Fruit fly (Drosophila melanogaster): ENCODE results near the gene Prestin.

The Prestin gene

DNA sequence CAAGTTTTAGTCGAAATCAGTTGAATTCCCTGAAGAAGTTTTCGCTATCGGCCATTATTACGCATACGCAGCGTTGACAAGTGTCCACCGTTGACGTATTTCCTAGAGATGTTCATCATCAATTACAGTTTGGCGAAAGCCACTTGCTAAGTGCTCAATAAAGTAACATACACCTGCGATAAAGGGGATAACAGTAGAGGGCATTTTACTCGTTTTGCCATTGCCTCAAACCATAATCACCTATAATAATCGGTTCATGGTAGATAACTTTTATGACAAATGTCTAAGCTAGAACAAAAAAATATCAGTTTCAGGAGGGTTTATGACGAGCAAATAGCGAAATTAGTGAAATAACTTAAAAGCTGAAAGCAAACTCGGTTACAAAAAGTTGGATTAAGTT, 5.0 kb downstream of the Prestin start:
- TF ChIP-seq cyc (GFP tag; optimal IDR thresholded peaks at IDR 0.05) (no peak), CG6792 (GFP tag; optimal IDR thresholded peaks at IDR 0.05) (no peak), Smox (GFP tag; optimal IDR thresholded peaks at IDR 0.05) (no peak), spab (GFP tag; optimal IDR thresholded peaks at IDR 0.05) (no peak), achi (GFP tag; optimal IDR thresholded peaks at IDR 0.05) (no peak), CG11294 (GFP tag; IDR thresholded peaks at IDR 0.05) (no peak), CG10631 (GFP tag; optimal IDR thresholded peaks at IDR 0.05) (no peak), Sox14 (GFP tag; optimal IDR thresholded peaks at IDR 0.05) (no peak), Sox102F (GFP tag; optimal IDR thresholded peaks at IDR 0.05) (no peak), CG6808 (GFP tag; optimal IDR thresholded peaks at IDR 0.05) (no peak), Ets96B (tag; optimal IDR thresholded peaks at IDR 0.05) (no peak), CG15336 (GFP tag; IDR thresholded peaks at IDR 0.05) (no peak)

- peak; percentile 41 for TF ChIP-seq vri (GFP tag; optimal IDR thresholded peaks at IDR 0.05)
- TF ChIP-seq cyc (GFP tag; optimal IDR thresholded peaks at IDR 0.05), result no peak
These were observed 5.4 kb downstream of the Prestin start for dm6 chr3L:17902186-17902585.

- no peak for TF ChIP-seq Met (GFP tag; optimal IDR thresholded peaks at IDR 0.05)
- peak; percentile 57 for TF ChIP-seq dsx (GFP tag; optimal IDR thresholded peaks at IDR 0.05; ENCODE audit: poor library complexity, severe bottlenecking)
These were observed 9.0 kb downstream of the Prestin start for dm6 chr3L:17898606-17899005.

DNA sequence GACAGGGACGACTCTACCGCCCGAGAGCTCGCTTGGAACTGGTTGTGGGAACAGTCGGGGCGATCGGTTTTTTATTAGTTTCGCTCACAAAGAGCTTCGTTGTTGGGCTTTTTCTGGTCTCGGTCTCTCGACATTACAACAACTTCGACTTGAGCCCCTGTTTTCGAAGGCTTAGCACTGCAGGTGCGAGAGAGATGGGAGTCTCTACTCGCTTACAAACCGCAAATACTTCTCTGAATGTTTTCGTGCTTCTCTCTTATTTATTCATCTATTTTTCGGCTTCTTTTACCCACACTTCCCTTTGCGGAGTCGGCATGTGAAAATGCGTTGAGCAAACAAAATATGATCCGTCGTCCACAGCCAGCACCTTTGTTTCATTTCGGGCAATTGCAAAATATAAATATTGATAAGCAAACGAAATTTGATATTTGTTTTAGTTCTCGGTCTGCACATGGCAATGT, 11.8 kb downstream of the Prestin start, which contains the start of gene Tsp74F:
Gene Tsp74F, minus strand, starts transcription at position 48 of the 461 bp plus-strand sequence.
- TF ChIP-seq fkh (GFP tag; optimal IDR thresholded peaks at IDR 0.05) (peak; percentile 88), Eip78C (GFP tag) (peak; percentile 45), dsx (GFP tag; optimal IDR thresholded peaks at IDR 0.05; ENCODE audit: poor library complexity, severe bottlenecking) (peak; percentile 40), CG6163 (GFP tag; IDR thresholded peaks at IDR 0.05) (0 out of 3 replicates have a peak, but pooled peaks have one; percentile 38), CG6276 (GFP tag; optimal IDR thresholded peaks at IDR 0.05) (peak; percentile 10), OdsH (GFP tag; optimal IDR thresholded peaks at IDR 0.05) (no peak), Lpt (GFP tag; optimal IDR thresholded peaks at IDR 0.05) (peak; percentile 19), CG15336 (GFP tag; IDR thresholded peaks at IDR 0.05) (peak; percentile 19; the same call in 1 of the 2 replicates), ss (GFP tag; optimal IDR thresholded peaks at IDR 0.05) (peak in 1 of 2 experiments; percentile 25), CG3919 (GFP tag; optimal IDR thresholded peaks at IDR 0.05) (no peak), CG9139 (GFP tag; optimal IDR thresholded peaks at IDR 0.05) (peak; percentile 37)

DNA sequence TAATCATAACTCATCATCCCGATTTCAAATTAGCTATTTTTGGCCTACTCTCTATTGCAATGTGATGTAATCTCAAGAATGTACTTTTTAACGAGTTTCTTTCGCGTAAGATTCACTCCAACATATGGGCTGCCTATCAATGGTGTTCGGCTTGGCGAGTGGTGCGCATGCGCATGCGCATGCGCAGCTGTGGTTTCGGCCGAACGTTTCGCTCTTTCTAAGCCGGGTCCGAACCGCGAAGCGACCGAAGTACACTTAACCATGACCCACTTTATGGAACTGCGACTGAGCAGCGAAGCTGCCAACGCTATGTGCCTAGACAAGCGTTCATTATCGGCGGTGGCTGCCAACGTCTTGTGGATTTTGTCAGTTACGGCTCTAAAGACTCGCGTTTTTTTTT, 14.0 kb downstream of the Prestin start:
- no peak for TF ChIP-seq fkh (GFP tag; optimal IDR thresholded peaks at IDR 0.05)
- TF ChIP-seq CG3032 (tag; optimal IDR thresholded peaks at IDR 0.05), result no peak
- TF ChIP-seq dsx (GFP tag; optimal IDR thresholded peaks at IDR 0.05; ENCODE audit: poor library complexity, severe bottlenecking), result no peak
- TF ChIP-seq CG16779 (tag; optimal IDR thresholded peaks at IDR 0.05), result no peak
- TF ChIP-seq Hr4 (GFP tag; optimal IDR thresholded peaks at IDR 0.05), result no peak
- TF ChIP-seq CG10631 (GFP tag; optimal IDR thresholded peaks at IDR 0.05), result no peak
- no peak for TF ChIP-seq CG15336 (GFP tag; IDR thresholded peaks at IDR 0.05)
- no peak for TF ChIP-seq CG31627 (GFP tag; optimal IDR thresholded peaks at IDR 0.05)
- no peak for TF ChIP-seq Gug (GFP tag; IDR thresholded peaks at IDR 0.05)

dm6 chr3L:17887393-17887792, 20.2 kb downstream of the Prestin start, which contains the start of gene CG7402:
CG7402 (plus strand) TSS chr3L:17887705.
- TF ChIP-seq Gug (GFP tag; IDR thresholded peaks at IDR 0.05) (no peak), dsx (GFP tag; optimal IDR thresholded peaks at IDR 0.05; ENCODE audit: poor library complexity, severe bottlenecking) (no peak), Eip75B (GFP tag; optimal IDR thresholded peaks at IDR 0.05) (no peak), CG6792 (GFP tag; optimal IDR thresholded peaks at IDR 0.05) (no peak), CG11762 (GFP tag; optimal IDR thresholded peaks at IDR 0.05; ENCODE audit: insufficient read depth) (no peak), eg (GFP tag; IDR thresholded peaks at IDR 0.05) (no peak), Eip78C (GFP tag) (no peak), CG10669 (GFP tag; optimal IDR thresholded peaks at IDR 0.05) (no peak), CG6276 (GFP tag; optimal IDR thresholded peaks at IDR 0.05) (no peak), CG7368 (GFP tag; optimal IDR thresholded peaks at IDR 0.05) (no peak), cyc (GFP tag; optimal IDR thresholded peaks at IDR 0.05) (no peak), ss (GFP tag; optimal IDR thresholded peaks at IDR 0.05) (no peak), CG15336 (GFP tag; IDR thresholded peaks at IDR 0.05) (no peak), CG11902 (GFP tag; optimal IDR thresholded peaks at IDR 0.05) (no peak), dac (GFP tag; optimal IDR thresholded peaks at IDR 0.05) (no peak), achi (GFP tag; optimal IDR thresholded peaks at IDR 0.05) (no peak), OdsH (GFP tag; optimal IDR thresholded peaks at IDR 0.05) (no peak), Lpt (GFP tag; optimal IDR thresholded peaks at IDR 0.05) (no peak), fd59A (GFP tag; optimal IDR thresholded peaks at IDR 0.05) (no peak), acj6 (GFP tag; optimal IDR thresholded peaks at IDR 0.05) (no peak)
